Worm (Caenorhabditis elegans) whole organism, L4 larva: Measurements from ENCODE around the gene rars-1.

Experiments used
- arid-1 ChIP-seq: fragments of 200-800 bp; sonication (Bioruptor generic); conservative IDR thresholded peaks from 2 replicates; pipeline ENCODE4 v1.3.6; 2022; ENCODE audit warnings: missing genetic modification reagents, missing genetic modification characterization, missing compliant biosample characterization
- lin-39 ChIP-seq: fragments of 150-350 bp; optimal IDR thresholded peaks from 2 replicates; lab custom pipeline; 2014; ENCODE audit warnings: missing biosample characterization, missing genetic modification reagents, missing genetic modification characterization
- nhr-28 ChIP-seq: fragments of 150-350 bp; optimal IDR thresholded peaks from 2 replicates; lab custom pipeline; 2014; ENCODE audit warnings: missing biosample characterization, missing genetic modification characterization
- nhr-6 ChIP-seq: fragments of 150-350 bp; optimal IDR thresholded peaks from 2 replicates; lab custom pipeline; 2014; ENCODE audit warnings: missing biosample characterization, missing genetic modification characterization
- php-3 ChIP-seq: fragments of 200-800 bp; sonication (Bioruptor generic); IDR thresholded peaks from 2 replicates; pipeline ENCODE4 v1.3.6; 2022; ENCODE audit warnings: missing genetic modification reagents, missing genetic modification characterization, missing compliant biosample characterization
- pqm-1 ChIP-seq: sonication (generic microtip); optimal IDR thresholded peaks from 2 replicates; lab custom pipeline; 2017; ENCODE audit warnings: missing biosample characterization, missing genetic modification characterization
- snpc-4 ChIP-seq: fragments of 150-350 bp; optimal IDR thresholded peaks from 2 replicates; lab custom pipeline; 2014; ENCODE audit warnings: missing biosample characterization, missing genetic modification characterization
- zip-11 ChIP-seq: fragments of 200-800 bp; sonication (Bioruptor generic); IDR thresholded peaks from 2 replicates; pipeline ENCODE4 v1.3.6; 2022; ENCODE audit warnings: missing genetic modification characterization, missing compliant biosample characterization

- peak; percentile 98 for TF ChIP-seq nhr-28 (tag; lab: Kevin White, UChicago)
- no peak for TF ChIP-seq lin-39 (tag; lab: Kevin White, UChicago)
- TF ChIP-seq pqm-1: peak; percentile 31
- TF ChIP-seq arid-1 (GFP tag; lab: Robert Waterston, UW): peak; percentile 95
- no peak for TF ChIP-seq zip-11 (GFP tag; lab: Robert Waterston, UW)
- peak; percentile 12 for TF ChIP-seq snpc-4 (tag; lab: Kevin White, UChicago)
- TF ChIP-seq nhr-6: peak; percentile 97
- TF ChIP-seq php-3 (GFP tag; lab: Robert Waterston, UW): peak; percentile 97
These were observed 17.2 kb downstream of the rars-1 start for ce11 chrIII:4899728-4900127.
